Worm (Caenorhabditis elegans): ENCODE data around the gene ugt-17.

DNA sequence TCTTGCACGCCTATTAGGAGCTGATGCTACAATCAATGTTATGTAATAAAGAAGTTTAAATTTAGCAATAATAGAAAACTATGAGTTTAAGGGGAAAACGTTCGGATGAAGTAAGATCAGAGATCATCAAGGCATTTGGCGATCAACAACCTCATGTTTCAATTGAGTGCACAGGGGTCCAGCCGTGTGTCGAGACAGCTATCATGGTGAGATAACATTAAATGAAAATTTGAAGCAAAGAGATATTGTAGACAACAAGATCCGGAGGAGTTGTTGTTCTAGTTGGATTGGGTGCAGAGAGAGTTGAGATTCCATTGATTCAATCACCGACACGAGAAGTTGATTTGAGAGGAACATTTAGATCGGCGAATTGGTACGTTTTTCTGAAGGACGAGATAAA lies 18.6 kb downstream of the ugt-17 start:
- no peak for TF ChIP-seq elt-1 (tag; optimal IDR thresholded peaks at IDR 0.05; ENCODE audit: borderline replicate concordance, insufficient read depth)
- no peak for TF ChIP-seq ces-1 (GFP tag; optimal IDR thresholded peaks at IDR 0.05)
- no peak for TF ChIP-seq elt-3 (tag; optimal IDR thresholded peaks at IDR 0.05)
- no peak for TF ChIP-seq unc-39 (tag; optimal IDR thresholded peaks at IDR 0.05)
- TF ChIP-seq nhr-12 (tag; optimal IDR thresholded peaks at IDR 0.05), result no peak
- no peak for TF ChIP-seq ceh-43 (GFP tag; optimal IDR thresholded peaks at IDR 0.05)
- TF ChIP-seq mab-5 (tag; optimal IDR thresholded peaks at IDR 0.05), result no peak
